Worm (Caenorhabditis elegans) whole organism, early embryonic: ENCODE data around the gene rig-1.

Experiments
- F13C5.2 ChIP-seq: sonication (generic microtip); optimal IDR thresholded peaks from 2 replicates; lab custom pipeline; 2017; ENCODE audit warnings: mild to moderate bottlenecking, missing genetic modification characterization, inconsistent platforms, missing compliant biosample characterization
- aly-1 ChIP-seq: sonication (generic microtip); optimal IDR thresholded peaks from 2 replicates; lab custom pipeline; 2016; ENCODE audit warnings: missing genetic modification characterization, missing compliant biosample characterization
- ama-1 ChIP-seq: fragments of 150-350 bp; optimal IDR thresholded peaks from 2 replicates; lab custom pipeline; 2014
- ceh-36 ChIP-seq: sonication (generic microtip); optimal IDR thresholded peaks from 2 replicates; lab custom pipeline; 2016; ENCODE audit warnings: missing genetic modification characterization, inconsistent platforms, missing compliant biosample characterization
- hmbx-1 ChIP-seq: sonication (generic microtip); optimal IDR thresholded peaks from 2 replicates; lab custom pipeline; 2016; ENCODE audit warnings: mild to moderate bottlenecking, missing genetic modification characterization, missing compliant biosample characterization
- hmg-4 ChIP-seq: fragments of 200-800 bp; sonication (Bioruptor generic); optimal IDR thresholded peaks from 2 replicates; lab custom pipeline; 2018; ENCODE audit warnings: mild to moderate bottlenecking, missing genetic modification characterization, missing compliant biosample characterization
- hnd-1 ChIP-seq: sonication (generic microtip); optimal IDR thresholded peaks from 2 replicates; lab custom pipeline; 2016; ENCODE audit warnings: missing genetic modification characterization, missing compliant biosample characterization
- pes-1 ChIP-seq: fragments of 200-800 bp; sonication (Bioruptor generic); IDR thresholded peaks from 2 replicates; pipeline ENCODE4 v1.3.6; 2022; ENCODE audit warnings: missing genetic modification reagents, missing genetic modification characterization, missing compliant biosample characterization
- scrt-1 ChIP-seq: fragments of 200-800 bp; sonication (Bioruptor generic); IDR thresholded peaks from 2 replicates; pipeline ENCODE4 v1.3.6; 2022; ENCODE audit warnings: missing genetic modification characterization, missing compliant biosample characterization
- sea-1 ChIP-seq: fragments of 200-800 bp; sonication (Bioruptor generic); conservative IDR thresholded peaks from 2 replicates; pipeline ENCODE4 v1.3.6; 2022; ENCODE audit warnings: missing genetic modification characterization, missing compliant biosample characterization
- tbx-11 ChIP-seq: fragments of 200-800 bp; sonication (Bioruptor generic); IDR thresholded peaks from 2 replicates; pipeline ENCODE4 v1.3.6; 2022; ENCODE audit warnings: missing genetic modification characterization, missing compliant biosample characterization
- tra-4 ChIP-seq: sonication (generic microtip); optimal IDR thresholded peaks from 2 replicates; lab custom pipeline; 2017; ENCODE audit warnings: missing genetic modification characterization, missing compliant biosample characterization

- TF ChIP-seq tbx-11 (GFP tag; lab: Robert Waterston, UW): no peak
- no peak for TF ChIP-seq ama-1 (lab: Kevin White, UChicago)
- no peak for TF ChIP-seq F13C5.2 (tag; lab: Kevin White, UChicago)
- no peak for TF ChIP-seq tra-4 (tag; lab: Kevin White, UChicago)
- TF ChIP-seq aly-1: no peak
- TF ChIP-seq sea-1 (GFP tag; lab: Robert Waterston, UW): no peak
- TF ChIP-seq hmg-4 (GFP tag; lab: Kevin White, UChicago): no peak
- no peak for TF ChIP-seq pes-1 (GFP tag; lab: Robert Waterston, UW)
- no peak for TF ChIP-seq hmbx-1 (tag; lab: Kevin White, UChicago)
- TF ChIP-seq ceh-36 (tag; lab: Kevin White, UChicago): no peak
- TF ChIP-seq scrt-1: no peak
- no peak for TF ChIP-seq hnd-1 (tag; lab: Kevin White, UChicago)
Measured at ce11 chrX:8721273-8721672, 60.9 kb downstream of the rig-1 start.
